Fruit fly (Drosophila melanogaster): ENCODE measurements around the gene CG1924.

The CG1924 gene

dm6 chrX:12203555-12203955 is 25.1 kb upstream of the CG1924 start (continued):
- TF ChIP-seq Ssrp (tag; optimal IDR thresholded peaks at IDR 0.05) = no peak
- peak; percentile 85 for TF ChIP-seq CG12071 (GFP tag; optimal IDR thresholded peaks at IDR 0.05)
- peak; percentile 86 for TF ChIP-seq odd (GFP tag; optimal IDR thresholded peaks at IDR 0.05)
- peak; percentile 79 for TF ChIP-seq Rfx (GFP tag; IDR thresholded peaks at IDR 0.05)
- peak; percentile 12 for TF ChIP-seq disco-r (GFP tag; optimal IDR thresholded peaks at IDR 0.05)
- TF ChIP-seq Bteb2 (GFP tag; optimal IDR thresholded peaks at IDR 0.05) = peak; percentile 53
- peak; percentile 18 for TF ChIP-seq CG18262 (tag; optimal IDR thresholded peaks at IDR 0.05)
- TF ChIP-seq D (optimal IDR thresholded peaks at IDR 0.05) = peak; percentile 49
- TF ChIP-seq D (GFP tag; optimal IDR thresholded peaks at IDR 0.05) = peak; percentile 59
- peak; percentile 61 for TF ChIP-seq CG6683 (GFP tag; optimal IDR thresholded peaks at IDR 0.05)
- no peak for TF ChIP-seq lov (optimal IDR thresholded peaks at IDR 0.05)
- peak; percentile 89; the same call in 2 of the 3 replicates for TF ChIP-seq lov (GFP tag; IDR thresholded peaks at IDR 0.05)
- TF ChIP-seq gro (GFP tag; optimal IDR thresholded peaks at IDR 0.05) = peak; percentile 65
- peak; percentile 75 for TF ChIP-seq kah (GFP tag; optimal IDR thresholded peaks at IDR 0.05)
- TF ChIP-seq Blimp-1 (GFP tag; optimal IDR thresholded peaks at IDR 0.05) = peak; percentile 41
- peak; percentile 79 for TF ChIP-seq CG12659 (GFP tag; optimal IDR thresholded peaks at IDR 0.05)
- TF ChIP-seq dm (GFP tag; optimal IDR thresholded peaks at IDR 0.05) = peak; percentile 72
- TF ChIP-seq CG7963 (GFP tag; IDR thresholded peaks at IDR 0.05; ENCODE audit: partially characterized antibody) = no peak
- peak; percentile 69 for TF ChIP-seq ac (GFP tag; optimal IDR thresholded peaks at IDR 0.05)
- TF ChIP-seq CG9437 (GFP tag; optimal IDR thresholded peaks at IDR 0.05) = peak; percentile 51
- TF ChIP-seq Nf-YC (tag; optimal IDR thresholded peaks at IDR 0.05) = peak; percentile 21
- peak; percentile 66 for TF ChIP-seq Hsf (GFP tag; optimal IDR thresholded peaks at IDR 0.05)
- peak; percentile 60; the same call in 2 of the 3 replicates for TF ChIP-seq CG11695 (GFP tag; IDR thresholded peaks at IDR 0.05)
- TF ChIP-seq HLH3B (GFP tag; IDR thresholded peaks at IDR 0.05) = peak; percentile 58; the same call in 1 of the 2 replicates
- TF ChIP-seq CG43689 (GFP tag; IDR thresholded peaks at IDR 0.05) = peak; percentile 54
- no peak for TF ChIP-seq emc (GFP tag; optimal IDR thresholded peaks at IDR 0.05)
- peak; percentile 61 for TF ChIP-seq Six4 (GFP tag; optimal IDR thresholded peaks at IDR 0.05)
- TF ChIP-seq hkb (optimal IDR thresholded peaks at IDR 0.05) = no peak
- TF ChIP-seq hkb (GFP tag; IDR thresholded peaks at IDR 0.05) = peak; percentile 84
- 0 out of 2 replicates have a peak, but pooled peaks have one; percentile 13 for TF ChIP-seq lmd (GFP tag; IDR thresholded peaks at IDR 0.05)
- peak; percentile 82 for TF ChIP-seq gfzf (GFP tag; optimal IDR thresholded peaks at IDR 0.05)
- TF ChIP-seq CG13775 (GFP tag; optimal IDR thresholded peaks at IDR 0.05) = peak; percentile 69
- TF ChIP-seq ash1 (GFP tag; optimal IDR thresholded peaks at IDR 0.05) = peak; percentile 88
- peak; percentile 86 for TF ChIP-seq onecut (GFP tag; IDR thresholded peaks at IDR 0.05)
- TF ChIP-seq CG12769 (tag; optimal IDR thresholded peaks at IDR 0.05) = peak; percentile 48
- TF ChIP-seq jing (GFP tag; optimal IDR thresholded peaks at IDR 0.05) = no peak
- TF ChIP-seq CG2875 (GFP tag; optimal IDR thresholded peaks at IDR 0.05) = peak; percentile 85
- peak; percentile 78 for TF ChIP-seq fd64A (GFP tag; optimal IDR thresholded peaks at IDR 0.05)
- TF ChIP-seq slbo (GFP tag; IDR thresholded peaks at IDR 0.05) = peak; percentile 53
- 0 out of 3 replicates have a peak, but pooled peaks have one; percentile 49 for TF ChIP-seq H15 (GFP tag; IDR thresholded peaks at IDR 0.05)
- peak; percentile 29 for TF ChIP-seq cwo (GFP tag; optimal IDR thresholded peaks at IDR 0.05)
- TF ChIP-seq BtbVII (GFP tag; optimal IDR thresholded peaks at IDR 0.05) = peak; percentile 86
- TF ChIP-seq tio (GFP tag; optimal IDR thresholded peaks at IDR 0.05) = no peak
- TF ChIP-seq CG6791 (GFP tag; IDR thresholded peaks at IDR 0.05; ENCODE audit: partially characterized antibody) = peak; percentile 68; the same call in 2 of the 3 replicates
- peak; percentile 34 for TF ChIP-seq crc (GFP tag; optimal IDR thresholded peaks at IDR 0.05)
- TF ChIP-seq chm (GFP tag; IDR thresholded peaks at IDR 0.05) = peak; percentile 91
- TF ChIP-seq CG8359 (GFP tag; optimal IDR thresholded peaks at IDR 0.05; ENCODE audit: borderline replicate concordance) = peak; percentile 42
- TF ChIP-seq Doc3 (GFP tag; IDR thresholded peaks at IDR 0.05; ENCODE audit: partially characterized antibody) = no peak; the same call in 2 of the 3 replicates
- TF ChIP-seq pho (GFP tag; optimal IDR thresholded peaks at IDR 0.05) = peak; percentile 25
- TF ChIP-seq CG12391 (tag; optimal IDR thresholded peaks at IDR 0.05) = peak; percentile 49
- TF ChIP-seq Neu2 (GFP tag; optimal IDR thresholded peaks at IDR 0.05; ENCODE audit: borderline replicate concordance) = no peak

All from whole organism, embryonic.